Fruit fly (Drosophila melanogaster) whole organism, embryonic: Measurements from ENCODE around the gene pim.

Source experiments
- Atf3 ChIP-seq: fragments of 200-800 bp; sonication (Bioruptor generic); optimal IDR thresholded peaks from 3 replicates; lab custom pipeline; 2016; ENCODE audit warnings: missing biosample characterization, missing genetic modification characterization
- Bdp1 ChIP-seq: fragments of 200-800 bp; sonication (Bioruptor generic); optimal IDR thresholded peaks from 3 replicates; lab custom pipeline; 2016; ENCODE audit warnings: missing biosample characterization, missing genetic modification characterization
- CG10209 ChIP-seq: fragments of 200-800 bp; sonication (Bioruptor generic); optimal IDR thresholded peaks from 3 replicates; lab custom pipeline; 2017; ENCODE audit warnings: missing biosample characterization, mild to moderate bottlenecking, missing genetic modification characterization, missing genetic modification reagents
- CG10267 ChIP-seq: fragments of 200-800 bp; sonication (Bioruptor generic); optimal IDR thresholded peaks from 2 replicates; lab custom pipeline; 2018; ENCODE audit warnings: missing biosample characterization, mild to moderate bottlenecking, missing genetic modification characterization, moderate library complexity
- CG10654 ChIP-seq: fragments of 200-800 bp; sonication (Bioruptor generic); optimal IDR thresholded peaks from 2 replicates; lab custom pipeline; 2016; ENCODE audit warnings: missing biosample characterization, missing genetic modification characterization
- CG10979 ChIP-seq: fragments of 200-800 bp; sonication (Bioruptor generic); optimal IDR thresholded peaks from 2 replicates; lab custom pipeline; 2018; ENCODE audit warnings: missing biosample characterization, mild to moderate bottlenecking, missing genetic modification characterization, moderate library complexity
- CG11085 ChIP-seq: fragments of 200-800 bp; sonication (Bioruptor generic); IDR thresholded peaks from 2 replicates; pipeline ENCODE4 v1.3.6; 2022; ENCODE audit warnings: missing biosample characterization, missing genetic modification characterization
- CG11398 ChIP-seq: fragments of 200-800 bp; sonication (Bioruptor generic); optimal IDR thresholded peaks from 2 replicates; lab custom pipeline; 2016; ENCODE audit warnings: missing biosample characterization, missing genetic modification characterization
- CG11456 ChIP-seq: fragments of 200-800 bp; sonication (Bioruptor generic); IDR thresholded peaks from 3 replicates; pipeline ENCODE4 v1.3.6; 2022; ENCODE audit warnings: missing biosample characterization, missing genetic modification characterization
- CG14050 ChIP-seq: fragments of 200-800 bp; sonication (Bioruptor generic); IDR thresholded peaks from 3 replicates; pipeline ENCODE4 v1.3.6; 2022; ENCODE audit warnings: missing biosample characterization, missing genetic modification characterization
- CG17186 ChIP-seq: fragments of 200-800 bp; sonication (Bioruptor generic); optimal IDR thresholded peaks from 3 replicates; lab custom pipeline; 2017; ENCODE audit warnings: missing biosample characterization, missing genetic modification reagents, missing genetic modification characterization
- CG2199 ChIP-seq: fragments of 200-800 bp; sonication (Bioruptor generic); IDR thresholded peaks from 3 replicates; pipeline ENCODE4 v1.3.6; 2022; ENCODE audit warnings: missing biosample characterization, missing genetic modification characterization
- CG30020 ChIP-seq: fragments of 200-800 bp; optimal IDR thresholded peaks from 2 replicates; lab custom pipeline; 2019; ENCODE audit warnings: missing biosample characterization, mild to moderate bottlenecking, missing genetic modification characterization, moderate library complexity
- CG30403 ChIP-seq: fragments of 200-800 bp; sonication (Bioruptor generic); optimal IDR thresholded peaks from 3 replicates; lab custom pipeline; 2016; ENCODE audit warnings: missing biosample characterization, missing genetic modification characterization
- CG34224 ChIP-seq: fragments of 200-800 bp; sonication (Bioruptor generic); IDR thresholded peaks from 3 replicates; pipeline ENCODE4 v1.3.6; 2022; ENCODE audit warnings: missing biosample characterization, missing genetic modification characterization; ENCODE audit not compliant: partially characterized antibody
- CG43689 ChIP-seq: fragments of 200-800 bp; sonication (Bioruptor generic); IDR thresholded peaks from 2 replicates; pipeline ENCODE4 v1.3.6; 2022; ENCODE audit warnings: missing biosample characterization, missing genetic modification characterization
- CG4730 ChIP-seq: fragments of 200-800 bp; sonication (Bioruptor generic); IDR thresholded peaks from 2 replicates; pipeline ENCODE4 v1.3.6; 2022; ENCODE audit warnings: missing biosample characterization, missing genetic modification characterization
- CG6175 ChIP-seq: fragments of 200-800 bp; sonication (Bioruptor generic); IDR thresholded peaks from 3 replicates; pipeline ENCODE4 v1.3.6; 2022; ENCODE audit warnings: missing biosample characterization, missing genetic modification characterization
- CG8290 ChIP-seq, 3 experiments: fragments of 200-800 bp; sonication (Bioruptor generic); optimal IDR thresholded peaks; 2 replicates each; lab custom pipeline; 2016 to 2019; ENCODE audit warnings: missing biosample characterization in 3 of 3, missing genetic modification characterization in 3 of 3, mild to moderate bottlenecking in 2 of 3, moderate library complexity in 1 of 3
- CG9437 ChIP-seq: fragments of 200-800 bp; sonication (Bioruptor generic); optimal IDR thresholded peaks from 2 replicates; lab custom pipeline; 2018; ENCODE audit warnings: missing biosample characterization, mild to moderate bottlenecking, missing genetic modification characterization
- Eip74EF ChIP-seq, 2 experiments: fragments of 200-800 bp in 1 of 2; fragments of >200 bp in 1 of 2; sonication (Bioruptor generic) in 1 of 2; optimal IDR thresholded peaks; 2 replicates each; lab custom pipeline; 2017 to 2019; ENCODE audit warnings: missing biosample characterization in 2 of 2, missing genetic modification characterization in 2 of 2, mild to moderate bottlenecking in 1 of 2, moderate library complexity in 1 of 2
- Gsc ChIP-seq: fragments of 200-800 bp; sonication (Bioruptor generic); IDR thresholded peaks from 2 replicates; pipeline ENCODE4 v1.3.6; 2022; ENCODE audit warnings: missing biosample characterization, missing genetic modification characterization
- HHEX ChIP-seq: fragments of 200-800 bp; sonication (Bioruptor generic); optimal IDR thresholded peaks from 3 replicates; lab custom pipeline; 2017; ENCODE audit warnings: missing biosample characterization, mild to moderate bottlenecking, missing genetic modification characterization, missing genetic modification reagents
- HLH54F ChIP-seq: fragments of 200-800 bp; sonication (Bioruptor generic); optimal IDR thresholded peaks from 3 replicates; lab custom pipeline; 2016; ENCODE audit warnings: missing biosample characterization, missing genetic modification characterization
- HmgD ChIP-seq: fragments of 200-800 bp; sonication (Bioruptor generic); optimal IDR thresholded peaks from 3 replicates; lab custom pipeline; 2016; ENCODE audit warnings: missing biosample characterization, missing genetic modification characterization
- Mes4 ChIP-seq: fragments of 200-800 bp; sonication (Bioruptor generic); optimal IDR thresholded peaks from 2 replicates; lab custom pipeline; 2016; ENCODE audit warnings: missing biosample characterization, missing genetic modification characterization
- Mrtf ChIP-seq: fragments of 200-800 bp; sonication (Bioruptor generic); IDR thresholded peaks from 3 replicates; pipeline ENCODE4 v1.3.6; 2022; ENCODE audit warnings: missing biosample characterization, missing genetic modification characterization
- Nf-YB ChIP-seq: fragments of 200-800 bp; sonication (Bioruptor generic); optimal IDR thresholded peaks from 3 replicates; lab custom pipeline; 2019; ENCODE audit warnings: missing biosample characterization, mild to moderate bottlenecking, missing genetic modification characterization, moderate library complexity
- Ptx1 ChIP-seq: fragments of 200-800 bp; sonication (Bioruptor generic); IDR thresholded peaks from 2 replicates; pipeline ENCODE4 v1.3.6; 2022; ENCODE audit warnings: missing biosample characterization, missing genetic modification characterization
- Side ChIP-seq: fragments of 200-800 bp; sonication (Bioruptor generic); optimal IDR thresholded peaks from 2 replicates; lab custom pipeline; 2016; ENCODE audit warnings: missing biosample characterization, missing genetic modification characterization
- Xbp1 ChIP-seq: fragments of 200-800 bp; sonication (Bioruptor generic); optimal IDR thresholded peaks from 3 replicates; lab custom pipeline; 2016; ENCODE audit warnings: missing biosample characterization, mild to moderate bottlenecking, missing genetic modification characterization
- Xrp1 ChIP-seq: fragments of 200-800 bp; sonication (Bioruptor generic); IDR thresholded peaks from 2 replicates; pipeline ENCODE4 v1.3.6; 2022; ENCODE audit warnings: missing biosample characterization, missing genetic modification characterization
- al ChIP-seq: fragments of 200-800 bp; sonication (Bioruptor generic); IDR thresholded peaks from 2 replicates; pipeline ENCODE4 v1.3.6; 2022; ENCODE audit warnings: missing biosample characterization, missing genetic modification characterization
- bowl ChIP-seq: fragments of 200-800 bp; sonication (Bioruptor generic); IDR thresholded peaks from 2 replicates; pipeline ENCODE4 v1.3.6; 2022; ENCODE audit warnings: missing biosample characterization, missing genetic modification characterization
- crc ChIP-seq: fragments of 200-800 bp; sonication (Bioruptor generic); optimal IDR thresholded peaks from 2 replicates; lab custom pipeline; 2016; ENCODE audit warnings: missing biosample characterization, missing genetic modification characterization
- dmrt11E ChIP-seq: fragments of 200-800 bp; sonication (Bioruptor generic); optimal IDR thresholded peaks from 3 replicates; lab custom pipeline; 2018; ENCODE audit warnings: missing biosample characterization, mild to moderate bottlenecking, missing genetic modification characterization, moderate library complexity
- en ChIP-seq: fragments of 200-800 bp; sonication (Bioruptor generic); optimal IDR thresholded peaks from 2 replicates; lab custom pipeline; 2016; ENCODE audit warnings: missing biosample characterization, missing genetic modification characterization
- esg ChIP-seq: fragments of 200-800 bp; sonication (Bioruptor generic); conservative IDR thresholded peaks from 2 replicates; pipeline ENCODE4 v1.3.6; 2022; ENCODE audit warnings: missing biosample characterization, missing genetic modification characterization
- gt ChIP-seq: fragments of 200-800 bp; sonication (Bioruptor generic); IDR thresholded peaks from 2 replicates; pipeline ENCODE4 v1.3.6; 2022; ENCODE audit warnings: missing biosample characterization, missing genetic modification characterization
- ken ChIP-seq: fragments of 200-800 bp; sonication (Bioruptor generic); IDR thresholded peaks from 3 replicates; pipeline ENCODE4 v1.3.6; 2022; ENCODE audit warnings: missing biosample characterization, missing genetic modification characterization
- lmd ChIP-seq: fragments of 200-800 bp; sonication (Bioruptor generic); IDR thresholded peaks from 2 replicates; pipeline ENCODE4 v1.3.6; 2022; ENCODE audit warnings: missing biosample characterization, missing genetic modification characterization
- otp ChIP-seq: fragments of 200-800 bp; sonication (Bioruptor generic); IDR thresholded peaks from 3 replicates; pipeline ENCODE4, ENCODE4 v1.3.6; 2022; ENCODE audit warnings: missing biosample characterization, missing genetic modification characterization
- ro ChIP-seq: fragments of 200-800 bp; sonication (Bioruptor generic); IDR thresholded peaks from 2 replicates; pipeline ENCODE4 v1.3.6; 2022; ENCODE audit warnings: missing biosample characterization, missing genetic modification characterization
- row ChIP-seq: fragments of 200-800 bp; sonication (Bioruptor generic); IDR thresholded peaks from 3 replicates; pipeline ENCODE4 v1.3.6; 2022; ENCODE audit warnings: missing biosample characterization, missing genetic modification characterization
- sim ChIP-seq: fragments of 200-800 bp; sonication (Bioruptor generic); IDR thresholded peaks from 2 replicates; pipeline ENCODE4 v1.3.6; 2022; ENCODE audit warnings: missing biosample characterization, missing genetic modification characterization
- ssp ChIP-seq: fragments of 200-800 bp; sonication (Bioruptor generic); IDR thresholded peaks from 2 replicates; pipeline ENCODE4 v1.3.6; 2022; ENCODE audit warnings: missing biosample characterization, missing genetic modification characterization
- stc ChIP-seq: fragments of 200-800 bp; sonication (Bioruptor generic); IDR thresholded peaks from 2 replicates; pipeline ENCODE4 v1.3.6; 2022; ENCODE audit warnings: missing biosample characterization, missing genetic modification characterization
- tap ChIP-seq: fragments of 200-800 bp; optimal IDR thresholded peaks from 3 replicates; lab custom pipeline; 2019; ENCODE audit warnings: missing biosample characterization, mild to moderate bottlenecking, missing genetic modification characterization, moderate library complexity
- tna ChIP-seq: fragments of 200-800 bp; sonication (Bioruptor generic); IDR thresholded peaks from 2 replicates; pipeline ENCODE4 v1.3.6; 2022; ENCODE audit warnings: missing biosample characterization, missing genetic modification characterization; ENCODE audit not compliant: partially characterized antibody
- trem ChIP-seq: fragments of 200-800 bp; optimal IDR thresholded peaks from 3 replicates; lab custom pipeline; 2019; ENCODE audit warnings: missing biosample characterization, mild to moderate bottlenecking, missing genetic modification characterization, moderate library complexity

The pim gene

DNA sequence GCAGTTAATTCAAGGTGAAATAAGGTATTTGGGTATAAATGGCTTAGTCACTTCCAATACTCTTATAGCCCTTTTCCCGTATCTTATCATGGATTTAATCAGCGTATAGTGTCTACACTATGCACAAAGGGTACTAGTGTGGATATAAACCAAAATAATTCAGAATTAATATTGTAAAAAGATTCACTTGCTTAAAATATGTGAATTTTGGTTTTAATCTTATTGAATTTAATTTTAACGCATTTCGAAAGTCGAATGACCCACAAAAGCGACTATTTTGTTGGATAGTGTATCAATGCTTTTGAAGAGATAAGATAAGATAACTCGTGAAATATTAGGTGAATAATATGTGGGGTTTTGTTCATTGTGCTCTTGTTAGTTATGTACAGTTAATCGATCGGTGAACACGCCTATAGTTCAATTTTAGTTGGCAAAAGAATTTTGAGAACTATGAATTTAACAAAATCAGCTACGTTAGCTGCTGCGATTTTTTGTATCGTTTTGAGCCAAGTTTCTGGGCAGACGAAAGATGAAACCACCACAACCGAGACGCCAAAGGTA, 19.2 kb downstream of the pim start, which contains the start of gene CG5096 (continued):
- TF ChIP-seq bowl (GFP tag; lab: Robert Waterston, UW) (peak; percentile 53; the same call in 1 of the 2 replicates), CG8290 (GFP tag; optimal IDR thresholded peaks at IDR 0.05; lab: Kevin White, UChicago) (no peak), CG8290 (tag; optimal IDR thresholded peaks at IDR 0.05; lab: Kevin White, UChicago) (peak in 1 of 2 experiments; percentile 92), CG6175 (GFP tag; lab: Robert Waterston, UW) (peak; percentile 63; the same call in 1 of the 3 replicates), Mes4 (GFP tag; lab: Kevin White, UChicago) (peak; percentile 29), tap (tag; lab: Kevin White, UChicago) (peak; percentile 94), CG4730 (GFP tag; lab: Robert Waterston, UW) (peak; percentile 80), dmrt11E (tag; lab: Kevin White, UChicago) (peak; percentile 49), stc (GFP tag; lab: Robert Waterston, UW) (peak; percentile 86), gt (GFP tag; lab: Robert Waterston, UW) (no peak), CG30403 (GFP tag; lab: Kevin White, UChicago) (peak; percentile 85), CG10979 (peak; percentile 80), al (GFP tag; lab: Robert Waterston, UW) (peak; percentile 78), CG43689 (no peak), lmd (GFP tag; lab: Robert Waterston, UW) (peak; percentile 86), Ptx1 (GFP tag; lab: Robert Waterston, UW) (peak; percentile 89), HLH54F (GFP tag; lab: Kevin White, UChicago) (peak; percentile 76), HHEX (GFP tag; lab: Kevin White, UChicago) (peak; percentile 90), Xrp1 (peak; percentile 89), trem (peak; percentile 75), Mrtf (GFP tag; lab: Robert Waterston, UW) (no peak; the same call in 2 of the 3 replicates), Side (GFP tag; lab: Kevin White, UChicago) (peak; percentile 83), crc (GFP tag; lab: Kevin White, UChicago) (peak; percentile 79), Atf3 (GFP tag; lab: Kevin White, UChicago) (peak; percentile 37), CG11398 (GFP tag; lab: Kevin White, UChicago) (peak; percentile 62), tna (GFP tag; lab: Robert Waterston, UW) (no peak), CG14050 (GFP tag; lab: Robert Waterston, UW) (peak; percentile 87), Gsc (no peak), otp (GFP tag; lab: Robert Waterston, UW) (peak; percentile 87), ssp (GFP tag; lab: Robert Waterston, UW) (peak; percentile 62), CG11085 (GFP tag; lab: Robert Waterston, UW) (peak; percentile 83), Bdp1 (GFP tag; lab: Kevin White, UChicago) (no peak), row (peak; percentile 96), esg (GFP tag; lab: Robert Waterston, UW) (peak; percentile 82), sim (GFP tag; lab: Robert Waterston, UW) (peak; percentile 70; the same call in 1 of the 2 replicates), HmgD (GFP tag; lab: Kevin White, UChicago) (no peak), Nf-YB (peak; percentile 74), CG17186 (no peak), CG11456 (GFP tag; lab: Robert Waterston, UW) (peak; percentile 87), CG10654 (GFP tag; lab: Kevin White, UChicago) (peak; percentile 67), CG34224 (GFP tag; lab: Robert Waterston, UW) (no peak), CG30020 (peak; percentile 46), Xbp1 (GFP tag; lab: Kevin White, UChicago) (peak; percentile 78), CG10267 (tag; lab: Kevin White, UChicago) (peak; percentile 80), ro (peak; percentile 39; the same call in 1 of the 2 replicates), en (peak; percentile 72), CG10209 (GFP tag; lab: Kevin White, UChicago) (peak; percentile 88), CG9437 (peak; percentile 73), Eip74EF (GFP tag; optimal IDR thresholded peaks at IDR 0.05; lab: Kevin White, UChicago) (peak in 1 of 2 experiments; percentile 87), ken (GFP tag; lab: Robert Waterston, UW) (peak; percentile 81; the same call in 2 of the 3 replicates), CG2199 (GFP tag; lab: Robert Waterston, UW) (peak; percentile 70; the same call in 1 of the 3 replicates)
